Worm (Caenorhabditis elegans) whole organism, late embryonic: ENCODE results near the gene mgrn-1.
A peak's percentile ranks its signal among the peaks of the same experiment; 100 is the strongest.

ENCODE experiments used
- C38D4.7 ChIP-seq: fragments of 200-800 bp; sonication (Bioruptor generic); optimal IDR thresholded peaks from 2 replicates; lab custom pipeline; 2018; ENCODE audit warnings: mild to moderate bottlenecking, missing genetic modification characterization, moderate library complexity, missing compliant biosample characterization
- K02D7.2 ChIP-seq: sonication (generic microtip); optimal IDR thresholded peaks from 2 replicates; lab custom pipeline; 2017; ENCODE audit warnings: mild to moderate bottlenecking, missing genetic modification characterization, missing compliant biosample characterization
- ama-1 ChIP-seq: fragments of 150-350 bp; optimal IDR thresholded peaks from 2 replicates; lab custom pipeline; 2014
- ceh-14 ChIP-seq: sonication (generic microtip); optimal IDR thresholded peaks from 2 replicates; lab custom pipeline; 2016; ENCODE audit warnings: missing genotype, missing genetic modification characterization, missing compliant biosample characterization
- ceh-18 ChIP-seq: sonication (generic microtip); optimal IDR thresholded peaks from 2 replicates; lab custom pipeline; 2016; ENCODE audit warnings: missing genetic modification characterization, missing compliant biosample characterization
- ceh-2 ChIP-seq: sonication (generic microtip); optimal IDR thresholded peaks from 2 replicates; lab custom pipeline; 2016; ENCODE audit warnings: missing genotype, missing genetic modification characterization, missing compliant biosample characterization
- ceh-31 ChIP-seq: sonication (generic microtip); optimal IDR thresholded peaks from 2 replicates; lab custom pipeline; 2016; ENCODE audit warnings: missing genetic modification characterization, missing compliant biosample characterization
- ceh-34 ChIP-seq: sonication (generic microtip); optimal IDR thresholded peaks from 2 replicates; lab custom pipeline; 2016; ENCODE audit warnings: mild to moderate bottlenecking, missing genetic modification characterization, missing compliant biosample characterization
- ceh-6 ChIP-seq: fragments of 200-800 bp; sonication (Bioruptor generic); optimal IDR thresholded peaks from 2 replicates; lab custom pipeline; 2018; ENCODE audit warnings: mild to moderate bottlenecking, missing genetic modification characterization, missing compliant biosample characterization
- fax-1 ChIP-seq: sonication (generic microtip); optimal IDR thresholded peaks from 2 replicates; lab custom pipeline; 2016; ENCODE audit warnings: missing genotype, missing genetic modification characterization, missing compliant biosample characterization
- fkh-10 ChIP-seq: fragments of 150-350 bp; optimal IDR thresholded peaks from 2 replicates; lab custom pipeline; 2014; ENCODE audit warnings: missing biosample characterization, missing genetic modification reagents, missing genetic modification characterization
- gmeb-2 ChIP-seq: sonication (generic microtip); optimal IDR thresholded peaks from 2 replicates; lab custom pipeline; 2016; ENCODE audit warnings: missing genetic modification characterization, inconsistent platforms, missing compliant biosample characterization
- hlh-13 ChIP-seq: fragments of 200-800 bp; sonication (Bioruptor generic); optimal IDR thresholded peaks from 2 replicates; lab custom pipeline; 2018; ENCODE audit warnings: mild to moderate bottlenecking, missing genetic modification characterization, missing compliant biosample characterization
- hlh-15 ChIP-seq: sonication (generic microtip); optimal IDR thresholded peaks from 2 replicates; lab custom pipeline; 2016; ENCODE audit warnings: missing genetic modification characterization, missing compliant biosample characterization
- hlh-8 ChIP-seq: sonication (generic microtip); optimal IDR thresholded peaks from 2 replicates; lab custom pipeline; 2016; ENCODE audit warnings: missing genotype, missing genetic modification characterization, missing compliant biosample characterization
- madf-2 ChIP-seq: sonication (generic microtip); optimal IDR thresholded peaks from 2 replicates; lab custom pipeline; 2017; ENCODE audit warnings: missing genetic modification characterization, missing compliant biosample characterization
- mec-3 ChIP-seq: sonication (generic microtip); optimal IDR thresholded peaks from 2 replicates; lab custom pipeline; 2016; ENCODE audit warnings: borderline replicate concordance, missing genetic modification characterization, missing compliant biosample characterization
- nhr-11 ChIP-seq: fragments of 150-350 bp; optimal IDR thresholded peaks from 2 replicates; lab custom pipeline; 2014; ENCODE audit warnings: missing biosample characterization, missing genetic modification characterization
- nhr-232 ChIP-seq: sonication (generic microtip); optimal IDR thresholded peaks from 2 replicates; lab custom pipeline; 2016; ENCODE audit warnings: missing genetic modification characterization, missing compliant biosample characterization
- pag-3 ChIP-seq: sonication (generic microtip); optimal IDR thresholded peaks from 2 replicates; lab custom pipeline; 2016; ENCODE audit warnings: missing compliant biosample characterization, missing genetic modification characterization, borderline replicate concordance
- pat-9 ChIP-seq: fragments of 200-800 bp; sonication (Bioruptor generic); optimal IDR thresholded peaks from 2 replicates; lab custom pipeline; 2018; ENCODE audit warnings: mild to moderate bottlenecking, missing genetic modification characterization, moderate library complexity, missing compliant biosample characterization
- pax-1 ChIP-seq: fragments of 150-350 bp; optimal IDR thresholded peaks from 2 replicates; lab custom pipeline; 2014; ENCODE audit warnings: missing biosample characterization, missing genetic modification characterization
- pha-2 ChIP-seq: sonication (generic microtip); optimal IDR thresholded peaks from 2 replicates; lab custom pipeline; 2017; ENCODE audit warnings: mild to moderate bottlenecking, missing genetic modification characterization, missing compliant biosample characterization
- pqm-1 ChIP-seq: sonication (generic microtip); optimal IDR thresholded peaks from 2 replicates; lab custom pipeline; 2016; ENCODE audit warnings: missing genetic modification characterization, missing compliant biosample characterization
- rnt-1 ChIP-seq: sonication (generic microtip); optimal IDR thresholded peaks from 2 replicates; lab custom pipeline; 2016; ENCODE audit warnings: missing genetic modification characterization, missing compliant biosample characterization
- sdc-2 ChIP-seq: sonication (generic microtip); optimal IDR thresholded peaks from 2 replicates; lab custom pipeline; 2016; ENCODE audit warnings: missing genotype, missing genetic modification characterization, missing compliant biosample characterization
- sox-4 ChIP-seq: sonication (generic microtip); optimal IDR thresholded peaks from 2 replicates; lab custom pipeline; 2017; ENCODE audit warnings: mild to moderate bottlenecking, missing genetic modification characterization, inconsistent platforms, missing compliant biosample characterization
- syd-9 ChIP-seq: sonication (generic microtip); optimal IDR thresholded peaks from 2 replicates; lab custom pipeline; 2016; ENCODE audit warnings: mild to moderate bottlenecking, missing genetic modification characterization, moderate library complexity, missing compliant biosample characterization
- tbx-2 ChIP-seq: sonication (generic microtip); optimal IDR thresholded peaks from 2 replicates; lab custom pipeline; 2016; ENCODE audit warnings: missing genetic modification characterization, missing compliant biosample characterization
- ttx-3 ChIP-seq: sonication (generic microtip); optimal IDR thresholded peaks from 2 replicates; lab custom pipeline; 2016; ENCODE audit warnings: missing genetic modification reagents, missing genetic modification characterization, missing compliant biosample characterization
- unc-3 ChIP-seq, 2 experiments: fragments of 200-800 bp in 1 of 2; sonication (Bioruptor generic) in 1 of 2; sonication (generic microtip) in 1 of 2; conservative IDR thresholded peaks in 1 of 2; optimal IDR thresholded peaks in 1 of 2; 2 replicates each; pipeline versions ENCODE4 v1.3.6 to Lab custom; 2016 to 2022; ENCODE audit warnings: missing compliant biosample characterization in 2 of 2, missing genetic modification characterization in 2 of 2, missing genetic modification reagents in 1 of 2
- unc-55 ChIP-seq: sonication (generic microtip); optimal IDR thresholded peaks from 2 replicates; lab custom pipeline; 2017; ENCODE audit warnings: missing biosample characterization, missing genetic modification reagents, missing genetic modification characterization

mgrn-1 gene

ce11 chrX:14289993-14290392, 21.5 kb downstream of the mgrn-1 start:
- no peak for TF ChIP-seq nhr-11 (tag; lab: Kevin White, UChicago)
- no peak for TF ChIP-seq pax-1 (tag; lab: Kevin White, UChicago)
- peak; percentile 44 for TF ChIP-seq mec-3 (tag; lab: Kevin White, UChicago)

- TF ChIP-seq pha-2 (tag; lab: Kevin White, UChicago) (no peak), tbx-2 (tag; lab: Kevin White, UChicago) (peak; percentile 6), unc-55 (GFP tag; lab: Kevin White, UChicago) (peak; percentile 76), ceh-2 (tag; lab: Kevin White, UChicago) (no peak), ceh-18 (tag; lab: Kevin White, UChicago) (peak; percentile 74), rnt-1 (peak; percentile 98)
- TF ChIP-seq, all 69 proteins: peak for 4
Observed at ce11 chrX:14287888-14288287, 23.6 kb downstream of the mgrn-1 start.

DNA sequence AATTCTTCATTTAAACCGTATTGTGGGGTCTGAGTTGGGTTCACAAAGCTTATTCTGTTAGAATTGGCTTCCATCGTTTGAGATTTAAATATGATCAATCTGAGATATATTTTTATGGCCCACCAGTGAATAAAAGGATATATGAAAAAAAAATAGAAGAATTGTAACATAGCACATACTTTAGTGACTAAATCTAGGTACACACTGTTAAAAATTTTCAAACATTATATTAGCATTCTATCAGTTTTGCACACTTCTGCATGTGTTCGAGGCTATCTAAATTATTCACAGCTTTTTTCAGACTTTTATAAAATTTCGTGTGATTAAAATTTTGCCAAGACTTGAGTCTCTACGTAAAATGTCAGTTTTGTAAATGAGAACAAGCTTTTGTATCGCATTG, 30.0 kb downstream of the mgrn-1 start, which contains the start of gene E02H4.2:
E02H4.2 (minus strand) TSS at position 101 of the 400 bp plus-strand sequence.
- TF ChIP-seq sdc-2 (tag; lab: Kevin White, UChicago): no peak
- TF ChIP-seq pag-3: no peak
- TF ChIP-seq ceh-6 (GFP tag; lab: Kevin White, UChicago): no peak
- TF ChIP-seq hlh-13 (GFP tag; lab: Kevin White, UChicago): no peak
- TF ChIP-seq hlh-15: no peak
- TF ChIP-seq ama-1 (lab: Kevin White, UChicago): no peak
- no peak for TF ChIP-seq unc-3 (GFP tag; conservative IDR thresholded peaks at IDR 0.05; lab: Robert Waterston, UW)
- TF ChIP-seq unc-3 (tag; optimal IDR thresholded peaks at IDR 0.05; lab: Kevin White, UChicago): no peak
- no peak for TF ChIP-seq ceh-34
- no peak for TF ChIP-seq ttx-3
- TF ChIP-seq pat-9 (tag; lab: Kevin White, UChicago): no peak
- TF ChIP-seq rnt-1: no peak
- no peak for TF ChIP-seq C38D4.7 (GFP tag; lab: Kevin White, UChicago)

DNA sequence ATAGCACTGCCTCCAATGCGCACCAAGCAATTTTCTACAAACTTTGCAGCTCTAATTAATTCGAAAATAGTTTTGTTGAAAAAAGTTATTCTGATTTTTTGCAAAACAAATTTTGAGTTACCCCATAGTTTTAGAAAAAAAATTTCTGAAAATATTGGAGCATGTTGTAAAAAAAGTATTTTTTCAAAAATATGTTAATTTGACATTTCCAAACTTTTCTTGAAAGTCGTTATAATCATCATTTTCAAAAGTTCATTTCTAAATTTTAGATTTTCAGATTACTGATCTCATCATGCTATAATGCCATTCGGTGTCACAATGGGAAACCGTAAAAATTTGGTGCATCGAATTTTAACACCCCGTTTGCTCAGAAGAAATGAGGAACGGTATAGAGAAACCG, 43.7 kb downstream of the mgrn-1 start, which contains the start of gene del-1:
del-1 (plus strand) TSS at position 301 of the 400 bp plus-strand sequence.
- TF ChIP-seq ceh-34 (no peak), syd-9 (tag; lab: Kevin White, UChicago) (no peak)

DNA sequence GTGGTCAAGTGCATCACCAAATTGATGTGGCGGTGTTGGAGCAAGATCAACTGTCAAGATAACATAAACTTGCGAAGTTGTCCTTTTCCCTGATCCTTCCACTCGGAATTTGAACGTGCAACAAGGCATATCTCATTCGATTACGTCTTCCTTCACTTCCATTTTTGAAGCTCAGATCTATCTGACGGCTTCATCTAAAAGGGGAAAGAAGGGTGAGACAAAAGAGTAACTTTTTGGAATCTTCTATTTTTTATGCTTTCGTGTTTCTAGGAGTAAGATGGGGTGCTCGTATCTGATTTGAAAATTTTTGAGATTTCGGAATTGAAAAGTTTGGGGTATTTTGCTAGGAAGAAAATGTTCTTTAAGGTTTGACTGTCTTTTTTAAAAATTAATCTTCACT, 44.3 kb downstream of the mgrn-1 start:
- no peak for TF ChIP-seq ceh-14 (tag; lab: Kevin White, UChicago)
- TF ChIP-seq K02D7.2 (tag; lab: Kevin White, UChicago): no peak
- no peak for TF ChIP-seq unc-3 (GFP tag; conservative IDR thresholded peaks at IDR 0.05; lab: Robert Waterston, UW)
- TF ChIP-seq unc-3 (tag; optimal IDR thresholded peaks at IDR 0.05; lab: Kevin White, UChicago): no peak
- TF ChIP-seq pat-9 (tag; lab: Kevin White, UChicago): no peak
- TF ChIP-seq fkh-10 (GFP tag; lab: Kevin White, UChicago): no peak
- TF ChIP-seq gmeb-2: no peak
- no peak for TF ChIP-seq tbx-2 (tag; lab: Kevin White, UChicago)
- no peak for TF ChIP-seq fax-1
- no peak for TF ChIP-seq ttx-3
- TF ChIP-seq syd-9 (tag; lab: Kevin White, UChicago): no peak
- no peak for TF ChIP-seq madf-2 (tag; lab: Kevin White, UChicago)
- no peak for TF ChIP-seq sox-4 (tag; lab: Kevin White, UChicago)
- TF ChIP-seq C38D4.7 (GFP tag; lab: Kevin White, UChicago): no peak
- TF ChIP-seq hlh-8: no peak
- TF ChIP-seq hlh-15: no peak
- no peak for TF ChIP-seq ceh-31 (tag; lab: Kevin White, UChicago)
- no peak for TF ChIP-seq pqm-1

DNA sequence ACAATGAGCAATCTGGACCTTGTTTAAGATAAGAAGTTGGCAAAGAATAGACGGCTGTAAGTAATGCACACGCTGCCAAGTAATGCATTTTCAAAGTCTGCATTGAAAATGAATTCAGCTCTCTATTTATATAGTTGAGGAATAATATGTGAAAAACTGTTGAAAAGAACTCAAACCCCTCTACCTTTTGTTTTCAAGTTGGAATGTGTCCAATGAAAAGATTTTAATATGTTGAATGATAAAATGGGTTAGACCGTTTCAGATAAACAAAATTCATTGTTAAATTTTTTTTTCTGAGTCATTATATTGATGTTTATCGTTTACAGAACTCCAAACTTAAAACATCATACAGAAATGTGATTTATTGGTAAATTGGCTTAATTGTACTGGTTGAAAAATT, 48.0 kb downstream of the mgrn-1 start, which contains the start of gene E02H4.8:
E02H4.8 (minus strand) TSS at position 101 of the 400 bp plus-strand sequence.
- TF ChIP-seq K02D7.2 (tag; lab: Kevin White, UChicago): no peak
- no peak for TF ChIP-seq madf-2 (tag; lab: Kevin White, UChicago)
- no peak for TF ChIP-seq nhr-232 (tag; lab: Kevin White, UChicago)
- no peak for TF ChIP-seq ceh-34
- no peak for TF ChIP-seq C38D4.7 (GFP tag; lab: Kevin White, UChicago)
- TF ChIP-seq ceh-18 (tag; lab: Kevin White, UChicago): no peak
- no peak for TF ChIP-seq unc-3 (GFP tag; conservative IDR thresholded peaks at IDR 0.05; lab: Robert Waterston, UW)
- TF ChIP-seq unc-3 (tag; optimal IDR thresholded peaks at IDR 0.05; lab: Kevin White, UChicago): no peak
